1 fruit fly cellular context compared by ENCODE assay signal in genomic region chrX:6375636-6376035, dm6.
TF ChIP-seq lines count a peak whose summit lies in the region.

No protein-coding gene starts in this region.

TF ChIP-seq in whole organism, embryonic, 481 proteins besides CTCF, POLR2A, EP300 and RAD21 (continued from another document):
- TF ChIP-seq sens-2 (GFP tag; IDR thresholded peaks at IDR 0.05; lab: Robert Waterston, UW) (no peak), CG4404 (GFP tag; IDR thresholded peaks at IDR 0.05; lab: Robert Waterston, UW) (no peak), Neu2 (GFP tag; optimal IDR thresholded peaks at IDR 0.05; lab: Kevin White, UChicago; ENCODE audit: borderline replicate concordance) (no peak), disco-r (GFP tag; optimal IDR thresholded peaks at IDR 0.05; lab: Kevin White, UChicago) (no peak), amos (GFP tag; IDR thresholded peaks at IDR 0.05; lab: Robert Waterston, UW; ENCODE audit: partially characterized antibody) (no peak), CG1024 (GFP tag; IDR thresholded peaks at IDR 0.05; lab: Robert Waterston, UW) (no peak), rib (GFP tag; IDR thresholded peaks at IDR 0.05; lab: Robert Waterston, UW) (no peak), Sin3A (optimal IDR thresholded peaks at IDR 0.05; lab: Kevin White, UChicago) (no peak), Fer2 (tag; optimal IDR thresholded peaks at IDR 0.05; lab: Kevin White, UChicago) (no peak), ATbp (GFP tag; optimal IDR thresholded peaks at IDR 0.05; lab: Kevin White, UChicago) (peak; percentile 34), D19B (GFP tag; optimal IDR thresholded peaks at IDR 0.05; lab: Kevin White, UChicago) (no peak), CG14860 (GFP tag; IDR thresholded peaks at IDR 0.05; lab: Robert Waterston, UW; ENCODE audit: partially characterized antibody) (no peak), BEAF-32 (GFP tag; optimal IDR thresholded peaks at IDR 0.05; lab: Kevin White, UChicago) (no peak), dmrt99B (tag; optimal IDR thresholded peaks at IDR 0.05; lab: Kevin White, UChicago) (peak; percentile 67), CG34224 (GFP tag; IDR thresholded peaks at IDR 0.05; lab: Robert Waterston, UW; ENCODE audit: partially characterized antibody) (no peak), CG10543 (GFP tag; optimal IDR thresholded peaks at IDR 0.05; lab: Kevin White, UChicago) (no peak), ac (GFP tag; optimal IDR thresholded peaks at IDR 0.05; lab: Kevin White, UChicago) (no peak), CG8924 (tag; optimal IDR thresholded peaks at IDR 0.05; lab: Kevin White, UChicago) (peak; percentile 38), Awh (GFP tag; IDR thresholded peaks at IDR 0.05; lab: Robert Waterston, UW) (no peak), CG10565 (GFP tag; optimal IDR thresholded peaks at IDR 0.05; lab: Kevin White, UChicago) (no peak), Eip74EF (GFP tag; optimal IDR thresholded peaks at IDR 0.05; lab: Kevin White, UChicago) (peak in 1 of 2 experiments; percentile 4), Pdp1 (GFP tag; optimal IDR thresholded peaks at IDR 0.05; lab: Kevin White, UChicago) (peak; percentile 6 to 26), zf30C (GFP tag; optimal IDR thresholded peaks at IDR 0.05; lab: Kevin White, UChicago) (peak; percentile 13), ERR (GFP tag; optimal IDR thresholded peaks at IDR 0.05; lab: Kevin White, UChicago) (no peak), Fer1 (GFP tag; optimal IDR thresholded peaks at IDR 0.05; lab: Kevin White, UChicago) (peak; percentile 79), chn (GFP tag; optimal IDR thresholded peaks at IDR 0.05; lab: Kevin White, UChicago) (peak; percentile 39), danr (GFP tag; IDR thresholded peaks at IDR 0.05; lab: Robert Waterston, UW) (no peak), CG13296 (GFP tag; optimal IDR thresholded peaks at IDR 0.05; lab: Kevin White, UChicago) (peak; percentile 48), HmgZ (tag; optimal IDR thresholded peaks at IDR 0.05; lab: Kevin White, UChicago) (peak; percentile 10), jigr1 (GFP tag; IDR thresholded peaks at IDR 0.05; lab: Robert Waterston, UW) (no peak), Dad (GFP tag; optimal IDR thresholded peaks at IDR 0.05; lab: Kevin White, UChicago) (peak; percentile 3), seq (GFP tag; IDR thresholded peaks at IDR 0.05; lab: Robert Waterston, UW) (peak; percentile 15; the same call in 1 of the 2 replicates), Lim3 (GFP tag; IDR thresholded peaks at IDR 0.05; lab: Robert Waterston, UW) (no peak), Bdp1 (GFP tag; optimal IDR thresholded peaks at IDR 0.05; lab: Kevin White, UChicago) (no peak), CG7963 (GFP tag; IDR thresholded peaks at IDR 0.05; lab: Robert Waterston, UW; ENCODE audit: partially characterized antibody) (no peak), CG9609 (GFP tag; optimal IDR thresholded peaks at IDR 0.05; lab: Kevin White, UChicago) (no peak), Myb (GFP tag; optimal IDR thresholded peaks at IDR 0.05; lab: Kevin White, UChicago) (peak; percentile 25), ham (GFP tag; IDR thresholded peaks at IDR 0.05; lab: Robert Waterston, UW) (no peak), gcm2 (GFP tag; optimal IDR thresholded peaks at IDR 0.05; lab: Kevin White, UChicago) (no peak), CG10267 (tag; optimal IDR thresholded peaks at IDR 0.05; lab: Kevin White, UChicago) (peak; percentile 8), zen2 (GFP tag; IDR thresholded peaks at IDR 0.05; lab: Robert Waterston, UW; ENCODE audit: partially characterized antibody) (no peak), CG12155 (GFP tag; optimal IDR thresholded peaks at IDR 0.05; lab: Kevin White, UChicago) (no peak), dm (GFP tag; optimal IDR thresholded peaks at IDR 0.05; lab: Kevin White, UChicago) (no peak), tio (GFP tag; optimal IDR thresholded peaks at IDR 0.05; lab: Kevin White, UChicago) (no peak), pita (GFP tag; optimal IDR thresholded peaks at IDR 0.05; lab: Kevin White, UChicago) (no peak), Ravus (GFP tag; IDR thresholded peaks at IDR 0.05; lab: Robert Waterston, UW) (no peak), oc (tag; optimal IDR thresholded peaks at IDR 0.05; lab: Kevin White, UChicago) (no peak), Max (GFP tag; optimal IDR thresholded peaks at IDR 0.05; lab: Kevin White, UChicago) (no peak), CG2712 (tag; optimal IDR thresholded peaks at IDR 0.05; lab: Kevin White, UChicago) (peak; percentile 41), CG14667 (GFP tag; IDR thresholded peaks at IDR 0.05; lab: Robert Waterston, UW) (no peak), yki (optimal IDR thresholded peaks at IDR 0.05; lab: Kevin White, UChicago) (no peak), Mes4 (GFP tag; optimal IDR thresholded peaks at IDR 0.05; lab: Kevin White, UChicago) (no peak), CG18619 (GFP tag; optimal IDR thresholded peaks at IDR 0.05; lab: Kevin White, UChicago) (peak; percentile 36), Ptx1 (GFP tag; IDR thresholded peaks at IDR 0.05; lab: Robert Waterston, UW) (peak; percentile 57), Xbp1 (GFP tag; optimal IDR thresholded peaks at IDR 0.05; lab: Kevin White, UChicago) (peak; percentile 41), CG43689 (GFP tag; IDR thresholded peaks at IDR 0.05; lab: Robert Waterston, UW) (0 out of 2 replicates have a peak, but pooled peaks have one; percentile 14), CG4854 (GFP tag; optimal IDR thresholded peaks at IDR 0.05; lab: Kevin White, UChicago) (no peak), kah (GFP tag; optimal IDR thresholded peaks at IDR 0.05; lab: Kevin White, UChicago) (no peak), CG1529 (GFP tag; optimal IDR thresholded peaks at IDR 0.05; lab: Kevin White, UChicago) (no peak), CG9817 (tag; optimal IDR thresholded peaks at IDR 0.05; lab: Kevin White, UChicago) (peak; percentile 52), stwl (tag; optimal IDR thresholded peaks at IDR 0.05; lab: Kevin White, UChicago) (no peak), CG3726 (GFP tag; IDR thresholded peaks at IDR 0.05; lab: Robert Waterston, UW) (no peak), Oli (tag; optimal IDR thresholded peaks at IDR 0.05; lab: Kevin White, UChicago) (peak; percentile 43), E2f1 (GFP tag; IDR thresholded peaks at IDR 0.05; lab: Robert Waterston, UW) (peak; percentile 51)
